Fruit fly (Drosophila melanogaster) whole organism, embryonic: ENCODE results near the gene CG5715.

Experiments
- Atf6 ChIP-seq: fragments of 200-800 bp; sonication (Bioruptor generic); IDR thresholded peaks from 2 replicates; pipeline ENCODE4 v1.3.6; 2022; ENCODE audit warnings: missing biosample characterization, missing genetic modification characterization
- B-H2 ChIP-seq: fragments of 200-800 bp; sonication (Bioruptor generic); optimal IDR thresholded peaks from 2 replicates; lab custom pipeline; 2018; ENCODE audit warnings: missing biosample characterization, mild to moderate bottlenecking, missing genetic modification characterization
- CG11723 ChIP-seq: fragments of 200-800 bp; sonication (Bioruptor generic); optimal IDR thresholded peaks from 2 replicates; lab custom pipeline; 2017; ENCODE audit warnings: missing biosample characterization, mild to moderate bottlenecking, missing genetic modification characterization
- CG13624 ChIP-seq: fragments of 200-800 bp; sonication (Bioruptor generic); optimal IDR thresholded peaks from 2 replicates; lab custom pipeline; 2016; ENCODE audit warnings: missing biosample characterization, missing genetic modification characterization
- CG13775 ChIP-seq: fragments of 200-800 bp; sonication (Bioruptor generic); optimal IDR thresholded peaks from 3 replicates; lab custom pipeline; 2017; ENCODE audit warnings: missing biosample characterization, mild to moderate bottlenecking, missing genetic modification characterization
- CG14014 ChIP-seq: fragments of 200-800 bp; sonication (Bioruptor generic); IDR thresholded peaks from 2 replicates; pipeline ENCODE4 v1.3.6; 2022; ENCODE audit warnings: missing biosample characterization, missing genetic modification characterization
- CG14710 ChIP-seq: fragments of 200-800 bp; sonication (Bioruptor generic); optimal IDR thresholded peaks from 3 replicates; lab custom pipeline; 2019; ENCODE audit warnings: missing biosample characterization, mild to moderate bottlenecking, missing genetic modification characterization, moderate library complexity
- CG15514 ChIP-seq: fragments of 200-800 bp; sonication (Bioruptor generic); optimal IDR thresholded peaks from 3 replicates; lab custom pipeline; 2017; ENCODE audit warnings: missing biosample characterization, missing genetic modification characterization, mild to moderate bottlenecking, moderate library complexity, missing genetic modification reagents
- CG17359 ChIP-seq: fragments of 200-800 bp; sonication (Bioruptor generic); optimal IDR thresholded peaks from 3 replicates; lab custom pipeline; 2018; ENCODE audit warnings: missing biosample characterization, mild to moderate bottlenecking, missing genetic modification characterization, moderate library complexity
- CG2678 ChIP-seq: fragments of 200-800 bp; sonication (Bioruptor generic); optimal IDR thresholded peaks from 3 replicates; lab custom pipeline; 2019; ENCODE audit warnings: missing biosample characterization, mild to moderate bottlenecking, missing genetic modification characterization, moderate library complexity
- CG32772 ChIP-seq: fragments of 200-800 bp; sonication (Bioruptor generic); IDR thresholded peaks from 2 replicates; pipeline ENCODE4 v1.3.6; 2022; ENCODE audit warnings: missing biosample characterization, missing genetic modification characterization
- CG3281 ChIP-seq: fragments of 200-800 bp; sonication (Bioruptor generic); optimal IDR thresholded peaks from 3 replicates; lab custom pipeline; 2017; ENCODE audit warnings: missing biosample characterization, mild to moderate bottlenecking, missing genetic modification characterization
- CG33213 ChIP-seq: fragments of 200-800 bp; sonication (Bioruptor generic); optimal IDR thresholded peaks from 3 replicates; lab custom pipeline; 2016; ENCODE audit warnings: missing biosample characterization, missing genetic modification characterization
- CG3847 ChIP-seq: fragments of 200-800 bp; sonication (Bioruptor generic); IDR thresholded peaks from 2 replicates; pipeline ENCODE4 v1.3.6; 2022; ENCODE audit warnings: missing biosample characterization, missing genetic modification characterization
- CG5245 ChIP-seq: fragments of 200-800 bp; sonication (Bioruptor generic); optimal IDR thresholded peaks from 3 replicates; lab custom pipeline; 2016; ENCODE audit warnings: missing biosample characterization, missing genetic modification characterization
- CG5953 ChIP-seq: fragments of 200-800 bp; sonication (Bioruptor generic); IDR thresholded peaks from 2 replicates; pipeline ENCODE4 v1.3.6; 2022; ENCODE audit warnings: missing biosample characterization, missing genetic modification characterization
- CG6765 ChIP-seq: fragments of 200-800 bp; sonication (Bioruptor generic); optimal IDR thresholded peaks from 3 replicates; lab custom pipeline; 2017; ENCODE audit warnings: missing biosample characterization, mild to moderate bottlenecking, missing genetic modification characterization
- CG7556 ChIP-seq: fragments of 200-800 bp; sonication (Bioruptor generic); optimal IDR thresholded peaks from 2 replicates; lab custom pipeline; 2017; ENCODE audit warnings: missing biosample characterization, mild to moderate bottlenecking, missing genetic modification characterization
- CG7839 ChIP-seq: fragments of 200-800 bp; sonication (Bioruptor generic); optimal IDR thresholded peaks from 3 replicates; lab custom pipeline; 2018; ENCODE audit warnings: missing biosample characterization, mild to moderate bottlenecking, missing genetic modification characterization, moderate library complexity
- CG8388 ChIP-seq: fragments of 200-800 bp; sonication (Bioruptor generic); optimal IDR thresholded peaks from 2 replicates; lab custom pipeline; 2019; ENCODE audit warnings: missing biosample characterization, mild to moderate bottlenecking, missing genetic modification characterization, moderate library complexity
- CG9876 ChIP-seq: fragments of 200-800 bp; sonication (Bioruptor generic); optimal IDR thresholded peaks from 2 replicates; lab custom pipeline; 2016; ENCODE audit warnings: missing biosample characterization, missing genetic modification characterization
- D19B ChIP-seq: fragments of 200-800 bp; sonication (Bioruptor generic); optimal IDR thresholded peaks from 2 replicates; lab custom pipeline; 2017; ENCODE audit warnings: missing biosample characterization, mild to moderate bottlenecking, missing genetic modification characterization
- Dek ChIP-seq: fragments of 200-800 bp; sonication (Bioruptor generic); optimal IDR thresholded peaks from 3 replicates; lab custom pipeline; 2019; ENCODE audit warnings: missing biosample characterization, mild to moderate bottlenecking, missing genetic modification characterization, moderate library complexity
- Dfd ChIP-seq, 2 experiments: fragments of >200 bp; optimal IDR thresholded peaks; 2 replicates each; lab custom pipeline; 2017; ENCODE audit warnings: missing biosample characterization in 2 of 2, missing genetic modification characterization in 2 of 2
- Elba2 ChIP-seq: fragments of 200-800 bp; sonication (Bioruptor generic); optimal IDR thresholded peaks from 3 replicates; lab custom pipeline; 2016; ENCODE audit warnings: missing biosample characterization, missing genetic modification characterization
- GATAe ChIP-seq: fragments of 200-800 bp; sonication (Bioruptor generic); conservative IDR thresholded peaks from 2 replicates; pipeline ENCODE4 v1.3.6; 2022; ENCODE audit warnings: missing biosample characterization, missing genetic modification characterization
- Hr3 ChIP-seq: fragments of 200-800 bp; sonication (Bioruptor generic); optimal IDR thresholded peaks from 3 replicates; lab custom pipeline; 2016; ENCODE audit warnings: missing biosample characterization, missing genetic modification characterization
- MBD-R2 ChIP-seq: fragments of 200-800 bp; sonication (Bioruptor generic); IDR thresholded peaks from 2 replicates; pipeline ENCODE4 v1.3.6; 2022; ENCODE audit warnings: missing biosample characterization, missing genetic modification characterization
- Nf-YC ChIP-seq: fragments of 200-800 bp; optimal IDR thresholded peaks from 3 replicates; lab custom pipeline; 2019; ENCODE audit warnings: missing biosample characterization, mild to moderate bottlenecking, missing genetic modification characterization, moderate library complexity
- Taf1 ChIP-seq: fragments of 200-800 bp; sonication (Bioruptor generic); IDR thresholded peaks from 2 replicates; pipeline ENCODE4 v1.3.6; 2022; ENCODE audit warnings: missing biosample characterization, missing genetic modification characterization
- cwo ChIP-seq: fragments of 200-800 bp; sonication (Bioruptor generic); optimal IDR thresholded peaks from 3 replicates; lab custom pipeline; 2017; ENCODE audit warnings: missing biosample characterization, missing genetic modification characterization, mild to moderate bottlenecking, moderate library complexity, missing genetic modification reagents
- dimm ChIP-seq: fragments of 200-800 bp; sonication (Bioruptor generic); IDR thresholded peaks from 2 replicates; pipeline ENCODE4 v1.3.6; 2022; ENCODE audit warnings: missing biosample characterization, missing genetic modification characterization
- exex ChIP-seq: fragments of 200-800 bp; sonication (Bioruptor generic); optimal IDR thresholded peaks from 4 replicates; lab custom pipeline; 2018; ENCODE audit warnings: missing biosample characterization, mild to moderate bottlenecking, missing genetic modification characterization, moderate library complexity
- fd64A ChIP-seq: fragments of 200-800 bp; sonication (Bioruptor generic); optimal IDR thresholded peaks from 3 replicates; lab custom pipeline; 2018; ENCODE audit warnings: missing biosample characterization, mild to moderate bottlenecking, missing genetic modification characterization
- gem ChIP-seq: fragments of 200-800 bp; sonication (Bioruptor generic); optimal IDR thresholded peaks from 2 replicates; lab custom pipeline; 2019; ENCODE audit warnings: missing biosample characterization, mild to moderate bottlenecking, missing genetic modification characterization, moderate library complexity
- grn ChIP-seq: fragments of 200-800 bp; sonication (Bioruptor generic); optimal IDR thresholded peaks from 3 replicates; lab custom pipeline; 2017; ENCODE audit warnings: missing biosample characterization, missing genetic modification characterization
- gt ChIP-seq: fragments of 200-800 bp; sonication (Bioruptor generic); IDR thresholded peaks from 2 replicates; pipeline ENCODE4 v1.3.6; 2022; ENCODE audit warnings: missing biosample characterization, missing genetic modification characterization
- mld ChIP-seq: fragments of 200-800 bp; sonication (Bioruptor generic); IDR thresholded peaks from 3 replicates; pipeline ENCODE4 v1.3.6; 2022; ENCODE audit warnings: missing biosample characterization, missing genetic modification characterization; ENCODE audit not compliant: partially characterized antibody
- pfk ChIP-seq: fragments of 200-800 bp; sonication (Bioruptor generic); optimal IDR thresholded peaks from 2 replicates; lab custom pipeline; 2018; ENCODE audit warnings: missing biosample characterization, mild to moderate bottlenecking, missing genetic modification characterization, moderate library complexity
- pros ChIP-seq: fragments of 200-800 bp; sonication (Bioruptor generic); optimal IDR thresholded peaks from 3 replicates; lab custom pipeline; 2019; ENCODE audit warnings: missing biosample characterization, mild to moderate bottlenecking, missing genetic modification characterization, moderate library complexity
- seq ChIP-seq: fragments of 200-800 bp; sonication (Bioruptor generic); IDR thresholded peaks from 2 replicates; pipeline ENCODE4 v1.3.6; 2022; ENCODE audit warnings: missing biosample characterization, missing genetic modification characterization
- slou ChIP-seq: fragments of 200-800 bp; sonication (Bioruptor generic); optimal IDR thresholded peaks from 3 replicates; lab custom pipeline; 2016; ENCODE audit warnings: missing biosample characterization, missing genetic modification characterization
- slp2 ChIP-seq: fragments of 200-800 bp; sonication (Bioruptor generic); optimal IDR thresholded peaks from 2 replicates; lab custom pipeline; 2016; ENCODE audit warnings: missing biosample characterization, missing genetic modification characterization
- sr ChIP-seq: fragments of 200-800 bp; sonication (Bioruptor generic); IDR thresholded peaks from 3 replicates; pipeline ENCODE4 v1.3.6; 2022; ENCODE audit warnings: missing biosample characterization, missing genetic modification characterization
- tna ChIP-seq: fragments of 200-800 bp; sonication (Bioruptor generic); IDR thresholded peaks from 2 replicates; pipeline ENCODE4 v1.3.6; 2022; ENCODE audit warnings: missing biosample characterization, missing genetic modification characterization; ENCODE audit not compliant: partially characterized antibody
- trem ChIP-seq: fragments of 200-800 bp; optimal IDR thresholded peaks from 3 replicates; lab custom pipeline; 2019; ENCODE audit warnings: missing biosample characterization, mild to moderate bottlenecking, missing genetic modification characterization, moderate library complexity
- tup ChIP-seq: fragments of 200-800 bp; sonication (Bioruptor generic); optimal IDR thresholded peaks from 2 replicates; lab custom pipeline; 2016; ENCODE audit warnings: missing biosample characterization, mild to moderate bottlenecking, missing genetic modification characterization, moderate library complexity
- yki ChIP-seq: fragments of >200 bp; optimal IDR thresholded peaks from 3 replicates; lab custom pipeline; 2018
- zen ChIP-seq: fragments of 200-800 bp; sonication (Bioruptor generic); optimal IDR thresholded peaks from 3 replicates; lab custom pipeline; 2018; ENCODE audit warnings: missing biosample characterization, mild to moderate bottlenecking, missing genetic modification characterization, moderate library complexity

The CG5715 gene

DNA sequence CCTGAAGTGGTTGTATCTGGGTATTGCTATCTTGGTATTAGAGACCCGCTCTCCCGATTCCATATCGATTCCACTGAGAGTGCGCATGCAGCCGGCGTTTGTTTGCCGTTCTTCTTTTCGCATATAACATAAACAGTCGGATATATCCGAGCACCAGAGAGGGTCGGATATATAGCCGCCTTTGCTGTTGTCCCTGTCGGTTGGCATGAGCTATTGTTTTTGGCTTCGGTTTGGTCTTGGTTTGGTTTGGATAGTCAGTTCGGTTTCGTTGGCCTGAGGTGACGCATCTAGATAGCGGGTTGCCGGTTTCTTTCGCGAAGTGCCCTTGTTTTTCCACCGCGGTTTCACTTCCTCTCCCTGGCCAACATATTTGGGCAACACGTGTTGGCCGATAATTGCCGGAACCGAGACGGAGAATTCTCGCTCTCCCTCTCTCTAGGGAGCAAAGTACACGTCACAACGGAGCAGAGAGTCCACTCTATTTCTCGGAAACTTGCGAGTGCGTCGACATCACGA is 21.4 kb downstream of the CG5715 start, which contains the start of gene Orct2 (continued):
- TF ChIP-seq CG33213 (GFP tag; lab: Kevin White, UChicago) (no peak), exex (tag; lab: Kevin White, UChicago) (peak; percentile 58), Taf1 (GFP tag; lab: Robert Waterston, UW) (no peak), seq (GFP tag; lab: Robert Waterston, UW) (peak; percentile 6; the same call in 1 of the 2 replicates), CG6765 (GFP tag; lab: Kevin White, UChicago) (no peak), Dfd (GFP tag; optimal IDR thresholded peaks at IDR 0.05; lab: Kevin White, UChicago) (no peak), pfk (GFP tag; lab: Kevin White, UChicago) (no peak), CG5245 (GFP tag; lab: Kevin White, UChicago) (no peak), CG32772 (GFP tag; lab: Robert Waterston, UW) (no peak), dimm (GFP tag; lab: Robert Waterston, UW) (no peak), Atf6 (GFP tag; lab: Robert Waterston, UW) (0 out of 2 replicates have a peak, but pooled peaks have one; percentile 21), CG8388 (GFP tag; lab: Kevin White, UChicago) (no peak), CG3847 (no peak), gt (GFP tag; lab: Robert Waterston, UW) (no peak), slp2 (GFP tag; lab: Kevin White, UChicago) (no peak), CG5953 (no peak)

DNA sequence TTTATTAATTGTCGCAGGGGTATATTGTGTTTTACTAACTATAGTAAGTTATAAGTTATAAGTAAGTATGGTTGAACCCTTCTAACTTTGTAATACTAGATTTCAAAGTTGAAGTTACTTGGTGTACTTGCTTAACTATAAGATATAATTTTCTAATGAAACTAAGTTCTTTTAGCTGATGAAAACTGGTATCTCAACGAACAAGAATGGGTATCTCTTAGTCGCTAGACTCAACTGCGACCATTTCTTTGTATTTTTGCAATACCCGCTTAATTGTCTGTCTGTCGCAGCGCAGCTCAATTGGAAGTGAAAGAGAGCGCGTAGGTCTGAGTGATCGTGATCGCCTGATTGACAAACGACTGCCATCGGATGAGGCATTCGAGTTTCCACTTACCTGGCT is 22.0 kb downstream of the CG5715 start:
- TF ChIP-seq Elba2, result peak; percentile 48
- peak; percentile 67 for TF ChIP-seq D19B (GFP tag; lab: Kevin White, UChicago)
- no peak for TF ChIP-seq CG13775
- TF ChIP-seq zen, result peak; percentile 17
- TF ChIP-seq gem (tag; lab: Kevin White, UChicago), result peak; percentile 15
- TF ChIP-seq mld (GFP tag; lab: Robert Waterston, UW), result 0 out of 3 replicates have a peak, but pooled peaks have one; percentile 43
- TF ChIP-seq CG2678 (tag; lab: Kevin White, UChicago), result no peak
- no peak for TF ChIP-seq CG9876
- TF ChIP-seq CG3281 (GFP tag; lab: Kevin White, UChicago), result no peak
- TF ChIP-seq trem (tag; lab: Kevin White, UChicago), result no peak

dm6 chr3R:24271071-24271470 is 23.1 kb downstream of the CG5715 start, which contains the start of gene jar:
jar (minus strand) TSS chr3R:24271233.
- TF ChIP-seq fd64A (GFP tag; lab: Kevin White, UChicago) (peak; percentile 1), CG15514 (GFP tag; lab: Kevin White, UChicago) (peak; percentile 85), B-H2 (GFP tag; lab: Kevin White, UChicago) (peak; percentile 69), yki (lab: Kevin White, UChicago) (no peak), Nf-YC (tag; lab: Kevin White, UChicago) (peak; percentile 53), CG14014 (GFP tag; lab: Robert Waterston, UW) (peak; percentile 33; the same call in 1 of the 2 replicates), CG13624 (GFP tag; lab: Kevin White, UChicago) (peak; percentile 59), GATAe (GFP tag; lab: Robert Waterston, UW) (no peak), tna (GFP tag; lab: Robert Waterston, UW) (peak; percentile 71), sr (0 out of 3 replicates have a peak, but pooled peaks have one; percentile 41), cwo (no peak), pros (GFP tag; lab: Kevin White, UChicago) (peak; percentile 67), Dek (tag; lab: Kevin White, UChicago) (peak; percentile 25), CG11723 (GFP tag; lab: Kevin White, UChicago) (no peak), slou (GFP tag; lab: Kevin White, UChicago) (no peak), CG7556 (no peak), CG7839 (tag; lab: Kevin White, UChicago) (peak; percentile 25), Hr3 (GFP tag; lab: Kevin White, UChicago) (no peak), tup (no peak), grn (GFP tag; lab: Kevin White, UChicago) (peak; percentile 71), CG13775 (peak; percentile 4), MBD-R2 (GFP tag; lab: Robert Waterston, UW) (peak; percentile 45; the same call in 1 of the 2 replicates), CG14710 (tag; lab: Kevin White, UChicago) (peak; percentile 71), CG17359 (tag; lab: Kevin White, UChicago) (peak; percentile 38)
